Worm (Caenorhabditis elegans) whole organism, L4 larva: ENCODE data around the gene CD4.8.

Experiments used
- D1046.2 ChIP-seq: fragments of 200-800 bp; sonication (Bioruptor generic); IDR thresholded peaks from 2 replicates; pipeline ENCODE4 v1.3.6; 2022; ENCODE audit warnings: missing genetic modification characterization, missing compliant biosample characterization
- F49E8.2 ChIP-seq: sonication (generic microtip); optimal IDR thresholded peaks from 2 replicates; lab custom pipeline; 2016; ENCODE audit warnings: missing compliant biosample characterization, mild to moderate bottlenecking, missing genetic modification characterization, borderline replicate concordance
- T20F7.1 ChIP-seq: fragments of 200-800 bp; sonication (Bioruptor generic); optimal IDR thresholded peaks from 2 replicates; lab custom pipeline; 2018; ENCODE audit warnings: mild to moderate bottlenecking, missing genetic modification characterization, missing compliant biosample characterization
- T26A8.4 ChIP-seq: fragments of 200-800 bp; sonication (Bioruptor generic); IDR thresholded peaks from 2 replicates; pipeline ENCODE4 v1.3.6; 2022; ENCODE audit warnings: missing genetic modification characterization, missing compliant biosample characterization
- aha-1 ChIP-seq: fragments of 150-350 bp; peaks from one replicate; lab custom pipeline; 2014; ENCODE audit warnings: missing biosample characterization, missing genetic modification characterization
- aly-2 ChIP-seq: sonication (generic microtip); optimal IDR thresholded peaks from 2 replicates; lab custom pipeline; 2018; ENCODE audit warnings: missing biosample characterization, missing genetic modification characterization
- ama-1 ChIP-seq: fragments of 150-350 bp; optimal IDR thresholded peaks from 2 replicates; lab custom pipeline; 2014; ENCODE audit warnings: inconsistent platforms, mixed read lengths
- attf-4 ChIP-seq: sonication (generic microtip); optimal IDR thresholded peaks from 3 replicates; lab custom pipeline; 2017; ENCODE audit warnings: missing biosample characterization, missing genetic modification characterization
- ceh-20 ChIP-seq: fragments of 200-800 bp; sonication (Bioruptor generic); IDR thresholded peaks from 2 replicates; pipeline ENCODE4 v1.3.6; 2022; ENCODE audit warnings: missing genetic modification reagents, missing genetic modification characterization, missing compliant biosample characterization
- ctbp-1 ChIP-seq: fragments of 200-800 bp; sonication (Bioruptor generic); IDR thresholded peaks from 2 replicates; pipeline ENCODE4 v1.3.6; 2022; ENCODE audit warnings: missing genetic modification reagents, missing genetic modification characterization, missing compliant biosample characterization
- daf-12 ChIP-seq: fragments of 150-350 bp; optimal IDR thresholded peaks from 2 replicates; lab custom pipeline; 2014; ENCODE audit warnings: missing biosample characterization, missing genetic modification reagents, missing genetic modification characterization
- daf-8 ChIP-seq: fragments of 200-800 bp; sonication (Bioruptor generic); IDR thresholded peaks from 2 replicates; pipeline ENCODE4 v1.3.6; 2022; ENCODE audit warnings: missing genetic modification characterization, missing compliant biosample characterization
- dmd-6 ChIP-seq: fragments of 200-800 bp; sonication (Bioruptor generic); IDR thresholded peaks from 2 replicates; pipeline ENCODE4 v1.3.6; 2022; ENCODE audit warnings: missing genetic modification reagents, missing genetic modification characterization, missing compliant biosample characterization
- dpl-1 ChIP-seq: fragments of 150-350 bp; optimal IDR thresholded peaks from 2 replicates; lab custom pipeline; 2014; ENCODE audit warnings: missing biosample characterization, missing genetic modification reagents, missing genetic modification characterization
- duxl-1 ChIP-seq: sonication (generic microtip); optimal IDR thresholded peaks from 2 replicates; lab custom pipeline; 2016; ENCODE audit warnings: mild to moderate bottlenecking, missing genetic modification characterization, moderate library complexity, missing compliant biosample characterization; ENCODE audit not compliant: poor library complexity
- dve-1 ChIP-seq: sonication (generic microtip); optimal IDR thresholded peaks from 2 replicates; lab custom pipeline; 2017; ENCODE audit warnings: antibody characterized with exemption, mild to moderate bottlenecking, missing genetic modification characterization, missing compliant biosample characterization; ENCODE audit not compliant: insufficient read depth
- egl-43 ChIP-seq: fragments of 200-800 bp; sonication (Bioruptor generic); IDR thresholded peaks from 2 replicates; pipeline ENCODE4 v1.3.6; 2022; ENCODE audit warnings: missing genetic modification reagents, missing genetic modification characterization, missing compliant biosample characterization
- fkh-10 ChIP-seq: fragments of 150-350 bp; optimal IDR thresholded peaks from 2 replicates; lab custom pipeline; 2014; ENCODE audit warnings: missing biosample characterization, missing genetic modification reagents, missing genetic modification characterization
- lin-38 ChIP-seq: fragments of 200-800 bp; sonication (Bioruptor generic); IDR thresholded peaks from 2 replicates; pipeline ENCODE4 v1.3.6; 2022; ENCODE audit warnings: missing genetic modification reagents, missing genetic modification characterization, missing compliant biosample characterization
- lsy-2 ChIP-seq, 2 experiments: fragments of 150-350 bp in 1 of 2; sonication (generic microtip) in 1 of 2; optimal IDR thresholded peaks; 2 replicates each; lab custom pipeline; 2014 to 2017; ENCODE audit warnings: missing biosample characterization in 2 of 2, missing genetic modification characterization in 2 of 2
- madf-5 ChIP-seq, 2 experiments: fragments of 200-800 bp; sonication (Bioruptor generic); IDR thresholded peaks; 2 replicates each; pipeline ENCODE4 v1.3.6; 2022; ENCODE audit warnings: missing compliant biosample characterization in 2 of 2, missing genetic modification characterization in 2 of 2
- madf-9 ChIP-seq: fragments of 200-800 bp; sonication (Bioruptor generic); conservative IDR thresholded peaks from 2 replicates; pipeline ENCODE4 v1.3.6; 2022; ENCODE audit warnings: missing genetic modification reagents, missing genetic modification characterization, missing compliant biosample characterization
- mep-1 ChIP-seq: fragments of 150-350 bp; sonication (generic microtip); optimal IDR thresholded peaks from 3 replicates; lab custom pipeline; 2014; ENCODE audit warnings: missing biosample characterization, missing genetic modification characterization
- mes-2 ChIP-seq: sonication (generic microtip); optimal IDR thresholded peaks from 2 replicates; lab custom pipeline; 2016; ENCODE audit warnings: missing genotype, mild to moderate bottlenecking, missing genetic modification characterization, missing compliant biosample characterization; ENCODE audit not compliant: poor library complexity, severe bottlenecking
- mxl-2 ChIP-seq: fragments of 200-800 bp; sonication (Bioruptor generic); conservative IDR thresholded peaks from 2 replicates; pipeline ENCODE4 v1.3.6; 2022; ENCODE audit warnings: missing genetic modification reagents, missing genetic modification characterization, missing compliant biosample characterization
- mxl-3 ChIP-seq: fragments of 200-800 bp; sonication (Bioruptor generic); optimal IDR thresholded peaks from 2 replicates; lab custom pipeline; 2018; ENCODE audit warnings: mild to moderate bottlenecking, missing genetic modification characterization, missing compliant biosample characterization
- nhr-10 ChIP-seq: fragments of 150-350 bp; optimal IDR thresholded peaks from 2 replicates; lab custom pipeline; 2014; ENCODE audit warnings: missing biosample characterization, missing genetic modification characterization
- nhr-111 ChIP-seq: fragments of 200-800 bp; sonication (Bioruptor generic); optimal IDR thresholded peaks from 2 replicates; lab custom pipeline; 2018; ENCODE audit warnings: mild to moderate bottlenecking, missing genetic modification characterization, missing compliant biosample characterization
- nhr-25 ChIP-seq: sonication (generic microtip); optimal IDR thresholded peaks from 2 replicates; lab custom pipeline; 2017; ENCODE audit warnings: missing genetic modification characterization, mild to moderate bottlenecking, missing compliant biosample characterization, antibody characterized with exemption, moderate library complexity, borderline replicate concordance; ENCODE audit not compliant: insufficient read depth
- nhr-48 ChIP-seq: sonication (generic microtip); optimal IDR thresholded peaks from 2 replicates; lab custom pipeline; 2016; ENCODE audit warnings: mild to moderate bottlenecking, missing genetic modification characterization, missing compliant biosample characterization
- pha-4 ChIP-seq, 2 experiments: fragments of 150-350 bp in 1 of 2; fragments of 200-800 bp in 1 of 2; sonication (Bioruptor generic) in 1 of 2; IDR thresholded peaks in 1 of 2; optimal IDR thresholded peaks in 1 of 2; 2 replicates each; pipeline versions ENCODE4 v1.3.6 to Lab custom; 2014 to 2022; ENCODE audit warnings: missing genetic modification characterization in 2 of 2, missing genetic modification reagents in 2 of 2, missing biosample characterization in 1 of 2, missing compliant biosample characterization in 1 of 2
- pqm-1 ChIP-seq: sonication (generic microtip); optimal IDR thresholded peaks from 2 replicates; lab custom pipeline; 2017; ENCODE audit warnings: missing biosample characterization, missing genetic modification characterization
- rbr-2 ChIP-seq: sonication (generic microtip); optimal IDR thresholded peaks from 2 replicates; lab custom pipeline; 2016; ENCODE audit warnings: missing genotype, missing genetic modification characterization, missing compliant biosample characterization
- saeg-2 ChIP-seq: fragments of 200-800 bp; sonication (Bioruptor generic); IDR thresholded peaks from 2 replicates; pipeline ENCODE4 v1.3.6; 2022; ENCODE audit warnings: missing genetic modification reagents, missing genetic modification characterization, missing compliant biosample characterization
- skn-1 ChIP-seq: fragments of 150-350 bp; optimal IDR thresholded peaks from 2 replicates; lab custom pipeline; 2014; ENCODE audit warnings: missing biosample characterization, missing genetic modification characterization
- snpc-1.2 ChIP-seq: fragments of 200-800 bp; sonication (Bioruptor generic); IDR thresholded peaks from 2 replicates; pipeline ENCODE4 v1.3.6; 2022; ENCODE audit warnings: missing genetic modification reagents, missing genetic modification characterization, missing compliant biosample characterization
- snpc-4 ChIP-seq: fragments of 150-350 bp; optimal IDR thresholded peaks from 2 replicates; lab custom pipeline; 2014; ENCODE audit warnings: missing biosample characterization, missing genetic modification characterization
- spr-1 ChIP-seq: sonication (generic microtip); optimal IDR thresholded peaks from 2 replicates; lab custom pipeline; 2016; ENCODE audit warnings: mild to moderate bottlenecking, missing genetic modification characterization, missing compliant biosample characterization
- zfp-3 ChIP-seq: fragments of 200-800 bp; sonication (Bioruptor generic); conservative IDR thresholded peaks from 2 replicates; pipeline ENCODE4 v1.3.6; 2022; ENCODE audit warnings: missing genetic modification reagents, missing genetic modification characterization, missing compliant biosample characterization
- ztf-7 ChIP-seq: fragments of 150-350 bp; optimal IDR thresholded peaks from 2 replicates; lab custom pipeline; 2014; ENCODE audit warnings: missing biosample characterization, missing genetic modification characterization

Gene CD4.8

ce11 chrV:5584293-5584776, 16.8 kb downstream of the CD4.8 start, which contains the start of gene pas-6 (continued):
- TF ChIP-seq fkh-10 (GFP tag; lab: Kevin White, UChicago) (no peak), daf-8 (GFP tag; lab: Robert Waterston, UW) (no peak), D1046.2 (GFP tag; lab: Robert Waterston, UW) (no peak), saeg-2 (GFP tag; lab: Robert Waterston, UW) (no peak), attf-4 (tag; lab: Kevin White, UChicago) (no peak), dpl-1 (GFP tag; lab: Kevin White, UChicago) (peak; percentile 42), mxl-3 (GFP tag; lab: Kevin White, UChicago) (no peak), ztf-7 (no peak), T20F7.1 (GFP tag; lab: Kevin White, UChicago) (peak; percentile 11), ceh-20 (no peak), aha-1 (tag; lab: Kevin White, UChicago) (no peak), daf-12 (tag; lab: Kevin White, UChicago) (no peak), F49E8.2 (tag; lab: Kevin White, UChicago) (no peak), nhr-25 (no peak), mes-2 (tag; lab: Kevin White, UChicago) (peak; percentile 45), snpc-4 (no peak), madf-9 (GFP tag; lab: Robert Waterston, UW) (no peak), skn-1 (tag; lab: Kevin White, UChicago) (no peak), T26A8.4 (GFP tag; lab: Robert Waterston, UW) (no peak), ama-1 (lab: Kevin White, UChicago) (no peak), rbr-2 (no peak), madf-5 (GFP tag; IDR thresholded peaks at IDR 0.05; lab: Robert Waterston, UW) (no peak)

ce11 chrV:5582860-5583259, 18.3 kb downstream of the CD4.8 start:
- TF ChIP-seq lin-38 (GFP tag; lab: Robert Waterston, UW) (0 out of 2 replicates have a peak, but pooled peaks have one; percentile 31), snpc-1.2 (GFP tag; lab: Robert Waterston, UW) (peak; percentile 54; the same call in 1 of the 2 replicates), lsy-2 (tag; optimal IDR thresholded peaks at IDR 0.05; lab: Kevin White, UChicago) (peak in 1 of 2 experiments; percentile 27), aha-1 (tag; lab: Kevin White, UChicago) (peak; percentile 52), ctbp-1 (GFP tag; lab: Robert Waterston, UW) (0 out of 2 replicates have a peak, but pooled peaks have one; percentile 12), pqm-1 (tag; lab: Kevin White, UChicago) (no peak), mep-1 (tag; lab: Kevin White, UChicago) (peak; percentile 40), nhr-111 (GFP tag; lab: Kevin White, UChicago) (no peak), dve-1 (tag; lab: Kevin White, UChicago) (peak; percentile 3), egl-43 (GFP tag; lab: Robert Waterston, UW) (0 out of 2 replicates have a peak, but pooled peaks have one; percentile 53), nhr-10 (tag; lab: Kevin White, UChicago) (no peak), ceh-20 (peak; percentile 13; the same call in 1 of the 2 replicates), ama-1 (lab: Kevin White, UChicago) (peak; percentile 83), zfp-3 (no peak), pha-4 (GFP tag; IDR thresholded peaks at IDR 0.05; lab: Robert Waterston, UW) (no peak), pha-4 (tag; optimal IDR thresholded peaks at IDR 0.05; lab: Kevin White, UChicago) (no peak)

DNA sequence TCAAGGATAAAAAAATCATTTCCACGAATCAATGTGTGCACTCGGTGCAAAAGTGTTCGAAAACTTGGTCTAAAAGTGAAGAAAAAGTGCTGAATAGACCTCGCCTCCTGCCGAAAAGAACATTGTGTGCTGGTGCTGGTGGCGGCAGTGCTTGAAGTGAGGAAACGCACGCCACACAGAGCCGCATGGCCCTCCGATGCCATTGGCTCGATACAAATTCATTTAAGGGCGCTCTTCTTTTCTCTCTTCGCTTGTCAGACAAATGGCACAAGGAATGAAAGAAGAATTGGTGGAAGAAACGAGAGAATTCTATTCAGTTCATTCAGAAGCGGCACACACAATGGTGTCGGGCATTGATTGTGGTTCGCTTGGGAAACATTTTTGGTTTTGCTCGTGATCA, 18.9 kb downstream of the CD4.8 start:
- peak; percentile 10 for TF ChIP-seq rbr-2
- TF ChIP-seq snpc-1.2 (GFP tag; lab: Robert Waterston, UW) = no peak
- TF ChIP-seq madf-9 (GFP tag; lab: Robert Waterston, UW) = 0 out of 2 replicates have a peak, but pooled peaks have one; percentile 28
- TF ChIP-seq mes-2 (tag; lab: Kevin White, UChicago) = no peak
- TF ChIP-seq dmd-6 = no peak
- TF ChIP-seq lsy-2 (tag; optimal IDR thresholded peaks at IDR 0.05; lab: Kevin White, UChicago) = peak in 1 of 2 experiments; percentile 19
- no peak for TF ChIP-seq spr-1 (tag; lab: Kevin White, UChicago)
- TF ChIP-seq nhr-48 (tag; lab: Kevin White, UChicago) = peak; percentile 12
- no peak for TF ChIP-seq F49E8.2 (tag; lab: Kevin White, UChicago)
- TF ChIP-seq aly-2 (tag; lab: Kevin White, UChicago) = no peak
- TF ChIP-seq duxl-1 = peak; percentile 7
- TF ChIP-seq egl-43 (GFP tag; lab: Robert Waterston, UW) = 0 out of 2 replicates have a peak, but pooled peaks have one; percentile 38
- no peak for TF ChIP-seq daf-12 (tag; lab: Kevin White, UChicago)
- no peak for TF ChIP-seq mxl-2 (GFP tag; lab: Robert Waterston, UW)
- no peak for TF ChIP-seq fkh-10 (GFP tag; lab: Kevin White, UChicago)
